Worm (Caenorhabditis elegans) whole organism, early embryonic: Measurements from ENCODE around the gene srd-8.
A peak's percentile ranks its signal among the peaks of the same experiment; 100 is the strongest.

ENCODE experiments used
- B0310.2 ChIP-seq: sonication (generic microtip); optimal IDR thresholded peaks from 2 replicates; lab custom pipeline; 2016; ENCODE audit warnings: mild to moderate bottlenecking, missing genetic modification characterization, missing compliant biosample characterization
- F13C5.2 ChIP-seq: sonication (generic microtip); optimal IDR thresholded peaks from 2 replicates; lab custom pipeline; 2017; ENCODE audit warnings: mild to moderate bottlenecking, missing genetic modification characterization, inconsistent platforms, missing compliant biosample characterization
- aly-1 ChIP-seq: sonication (generic microtip); optimal IDR thresholded peaks from 2 replicates; lab custom pipeline; 2016; ENCODE audit warnings: missing genetic modification characterization, missing compliant biosample characterization
- ama-1 ChIP-seq: fragments of 150-350 bp; optimal IDR thresholded peaks from 2 replicates; lab custom pipeline; 2014
- ceh-13 ChIP-seq: fragments of 200-800 bp; sonication (Bioruptor generic); optimal IDR thresholded peaks from 2 replicates; lab custom pipeline; 2018; ENCODE audit warnings: mild to moderate bottlenecking, missing genetic modification characterization, missing compliant biosample characterization
- ceh-36 ChIP-seq: sonication (generic microtip); optimal IDR thresholded peaks from 2 replicates; lab custom pipeline; 2016; ENCODE audit warnings: missing genetic modification characterization, inconsistent platforms, missing compliant biosample characterization
- ets-7 ChIP-seq: sonication (generic microtip); optimal IDR thresholded peaks from 2 replicates; lab custom pipeline; 2016; ENCODE audit warnings: missing genotype, missing genetic modification characterization, missing compliant biosample characterization
- flt-1 ChIP-seq: fragments of 200-800 bp; sonication (Bioruptor generic); IDR thresholded peaks from 2 replicates; pipeline ENCODE4 v1.3.6; 2022; ENCODE audit warnings: missing genetic modification characterization, missing compliant biosample characterization
- hmbx-1 ChIP-seq: sonication (generic microtip); optimal IDR thresholded peaks from 2 replicates; lab custom pipeline; 2016; ENCODE audit warnings: mild to moderate bottlenecking, missing genetic modification characterization, missing compliant biosample characterization
- hmg-4 ChIP-seq: fragments of 200-800 bp; sonication (Bioruptor generic); optimal IDR thresholded peaks from 2 replicates; lab custom pipeline; 2018; ENCODE audit warnings: mild to moderate bottlenecking, missing genetic modification characterization, missing compliant biosample characterization
- hnd-1 ChIP-seq: sonication (generic microtip); optimal IDR thresholded peaks from 2 replicates; lab custom pipeline; 2016; ENCODE audit warnings: missing genetic modification characterization, missing compliant biosample characterization
- pes-1 ChIP-seq: fragments of 200-800 bp; sonication (Bioruptor generic); IDR thresholded peaks from 2 replicates; pipeline ENCODE4 v1.3.6; 2022; ENCODE audit warnings: missing genetic modification reagents, missing genetic modification characterization, missing compliant biosample characterization
- scrt-1 ChIP-seq: fragments of 200-800 bp; sonication (Bioruptor generic); IDR thresholded peaks from 2 replicates; pipeline ENCODE4 v1.3.6; 2022; ENCODE audit warnings: missing genetic modification characterization, missing compliant biosample characterization
- sea-1 ChIP-seq: fragments of 200-800 bp; sonication (Bioruptor generic); conservative IDR thresholded peaks from 2 replicates; pipeline ENCODE4 v1.3.6; 2022; ENCODE audit warnings: missing genetic modification characterization, missing compliant biosample characterization
- tbx-11 ChIP-seq: fragments of 200-800 bp; sonication (Bioruptor generic); IDR thresholded peaks from 2 replicates; pipeline ENCODE4 v1.3.6; 2022; ENCODE audit warnings: missing genetic modification characterization, missing compliant biosample characterization
- tbx-37 ChIP-seq: fragments of 200-800 bp; sonication (Bioruptor generic); conservative IDR thresholded peaks from 2 replicates; pipeline ENCODE4 v1.3.6; 2022; ENCODE audit warnings: missing genetic modification reagents, missing genetic modification characterization, missing compliant biosample characterization
- tra-4 ChIP-seq: sonication (generic microtip); optimal IDR thresholded peaks from 2 replicates; lab custom pipeline; 2017; ENCODE audit warnings: missing genetic modification characterization, missing compliant biosample characterization

Gene srd-8

ce11 chrIV:5614558-5615026, 30.8 kb downstream of the srd-8 start, which contains the start of gene C39H7.4:
Gene C39H7.4, minus strand, starts transcription at chrIV:5614608.
- TF ChIP-seq tbx-37, result no peak
- no peak for TF ChIP-seq hmg-4 (GFP tag; lab: Kevin White, UChicago)
- no peak for TF ChIP-seq tra-4 (tag; lab: Kevin White, UChicago)
- TF ChIP-seq ceh-13 (GFP tag; lab: Kevin White, UChicago), result no peak
- TF ChIP-seq flt-1, result no peak
- TF ChIP-seq ama-1 (lab: Kevin White, UChicago), result no peak
- no peak for TF ChIP-seq hmbx-1

ce11 chrIV:5607343-5607742, 38.1 kb downstream of the srd-8 start:
- TF ChIP-seq hnd-1 (tag; lab: Kevin White, UChicago) (no peak), ets-7 (tag; lab: Kevin White, UChicago) (no peak), hmg-4 (GFP tag; lab: Kevin White, UChicago) (no peak), tbx-11 (GFP tag; lab: Robert Waterston, UW) (no peak), ama-1 (lab: Kevin White, UChicago) (no peak)

ce11 chrIV:5605225-5605624, 40.2 kb downstream of the srd-8 start:
- TF ChIP-seq aly-1, result no peak
- no peak for TF ChIP-seq ets-7 (tag; lab: Kevin White, UChicago)
- TF ChIP-seq flt-1, result no peak
- TF ChIP-seq hmg-4 (GFP tag; lab: Kevin White, UChicago), result no peak
- no peak for TF ChIP-seq B0310.2 (tag; lab: Kevin White, UChicago)
- TF ChIP-seq ceh-13 (GFP tag; lab: Kevin White, UChicago), result no peak
- TF ChIP-seq F13C5.2 (tag; lab: Kevin White, UChicago), result no peak
- no peak for TF ChIP-seq hnd-1 (tag; lab: Kevin White, UChicago)
- TF ChIP-seq ama-1 (lab: Kevin White, UChicago), result no peak
- no peak for TF ChIP-seq pes-1

- no peak for TF ChIP-seq flt-1
- no peak for TF ChIP-seq ets-7 (tag; lab: Kevin White, UChicago)
- no peak for TF ChIP-seq scrt-1
- TF ChIP-seq B0310.2 (tag; lab: Kevin White, UChicago), result no peak
Observed at ce11 chrIV:5604465-5604864, 40.9 kb downstream of the srd-8 start.

ce11 chrIV:5603321-5603720, 42.1 kb downstream of the srd-8 start:
- TF ChIP-seq tra-4 (tag; lab: Kevin White, UChicago) (no peak), aly-1 (no peak), ceh-36 (tag; lab: Kevin White, UChicago) (no peak), tbx-37 (no peak), hmbx-1 (no peak), hnd-1 (tag; lab: Kevin White, UChicago) (no peak), ceh-13 (GFP tag; lab: Kevin White, UChicago) (no peak), scrt-1 (no peak), hmg-4 (GFP tag; lab: Kevin White, UChicago) (no peak), ets-7 (tag; lab: Kevin White, UChicago) (no peak)

ce11 chrIV:5602415-5602814, 43.0 kb downstream of the srd-8 start:
- TF ChIP-seq ets-7 (tag; lab: Kevin White, UChicago), result no peak
- no peak for TF ChIP-seq ceh-13 (GFP tag; lab: Kevin White, UChicago)
- TF ChIP-seq ceh-36 (tag; lab: Kevin White, UChicago), result no peak
- TF ChIP-seq aly-1, result no peak
- TF ChIP-seq hnd-1 (tag; lab: Kevin White, UChicago), result no peak
- TF ChIP-seq tbx-11 (GFP tag; lab: Robert Waterston, UW), result no peak
- no peak for TF ChIP-seq tra-4 (tag; lab: Kevin White, UChicago)
- TF ChIP-seq flt-1, result no peak
- TF ChIP-seq pes-1, result no peak
- TF ChIP-seq ama-1 (lab: Kevin White, UChicago), result no peak
- TF ChIP-seq scrt-1, result no peak
- TF ChIP-seq sea-1, result no peak
- no peak for TF ChIP-seq hmbx-1
- no peak for TF ChIP-seq tbx-37
- no peak for TF ChIP-seq F13C5.2 (tag; lab: Kevin White, UChicago)

- TF ChIP-seq hnd-1 (tag; lab: Kevin White, UChicago) (no peak), hmg-4 (GFP tag; lab: Kevin White, UChicago) (peak; percentile 52), F13C5.2 (tag; lab: Kevin White, UChicago) (no peak), tra-4 (tag; lab: Kevin White, UChicago) (no peak)
Observed at ce11 chrIV:5600316-5600715, 45.1 kb downstream of the srd-8 start.

ce11 chrIV:5598515-5599132, 46.8 kb downstream of the srd-8 start:
- TF ChIP-seq aly-1, result no peak
- no peak for TF ChIP-seq B0310.2 (tag; lab: Kevin White, UChicago)
- TF ChIP-seq hmg-4 (GFP tag; lab: Kevin White, UChicago), result no peak
- no peak for TF ChIP-seq ama-1 (lab: Kevin White, UChicago)
- TF ChIP-seq hmbx-1, result no peak
- no peak for TF ChIP-seq tbx-37
- TF ChIP-seq ets-7 (tag; lab: Kevin White, UChicago), result no peak
- TF ChIP-seq scrt-1, result no peak
- TF ChIP-seq ceh-13 (GFP tag; lab: Kevin White, UChicago), result no peak

ce11 chrIV:5595567-5595966, 49.8 kb downstream of the srd-8 start:
- TF ChIP-seq aly-1 (no peak), ceh-36 (tag; lab: Kevin White, UChicago) (peak; percentile 21)
